Worm (Caenorhabditis elegans) whole organism, L3 larva: ENCODE results near the gene R11G1.2.

Source experiments
- ZK546.5 ChIP-seq: sonication (generic microtip); optimal IDR thresholded peaks from 2 replicates; lab custom pipeline; 2017; ENCODE audit warnings: missing biosample characterization, missing genetic modification characterization
- ama-1 ChIP-seq: fragments of 150-350 bp; optimal IDR thresholded peaks from 2 replicates; lab custom pipeline; 2018
- elt-1 ChIP-seq: fragments of 150-350 bp; optimal IDR thresholded peaks from 2 replicates; lab custom pipeline; 2014; ENCODE audit warnings: missing biosample characterization, missing genetic modification characterization
- eor-1 ChIP-seq, 2 experiments: fragments of 150-350 bp; optimal IDR thresholded peaks; 2 replicates each; lab custom pipeline; 2014 to 2018; ENCODE audit warnings: missing biosample characterization in 2 of 2, missing genetic modification characterization in 2 of 2
- fkh-10 ChIP-seq: sonication (generic microtip); optimal IDR thresholded peaks from 2 replicates; lab custom pipeline; 2017; ENCODE audit warnings: missing biosample characterization, missing genetic modification reagents, missing genetic modification characterization
- lin-15B ChIP-seq: fragments of 150-350 bp; optimal IDR thresholded peaks from 2 replicates; lab custom pipeline; 2014; ENCODE audit warnings: missing biosample characterization, missing genetic modification characterization
- lin-39 ChIP-seq: fragments of 150-350 bp; optimal IDR thresholded peaks from 2 replicates; lab custom pipeline; 2018; ENCODE audit warnings: missing biosample characterization, missing genetic modification reagents, missing genetic modification characterization
- nhr-11 ChIP-seq: fragments of 150-350 bp; optimal IDR thresholded peaks from 2 replicates; lab custom pipeline; 2014; ENCODE audit warnings: missing biosample characterization, missing genetic modification characterization
- nhr-28 ChIP-seq: fragments of 150-350 bp; optimal IDR thresholded peaks from 2 replicates; lab custom pipeline; 2014; ENCODE audit warnings: missing biosample characterization, missing genetic modification characterization
- pha-4 ChIP-seq: fragments of 150-350 bp; optimal IDR thresholded peaks from 2 replicates; lab custom pipeline; 2014; ENCODE audit warnings: missing biosample characterization, missing genetic modification reagents, missing genetic modification characterization
- skn-1 ChIP-seq: fragments of 150-350 bp; optimal IDR thresholded peaks from 2 replicates; lab custom pipeline; 2014; ENCODE audit warnings: missing biosample characterization, missing genetic modification characterization
- unc-39 ChIP-seq: sonication (generic microtip); optimal IDR thresholded peaks from 4 replicates; lab custom pipeline; 2017; ENCODE audit warnings: missing biosample characterization, missing genetic modification characterization
- ztf-11 ChIP-seq: fragments of 150-350 bp; optimal IDR thresholded peaks from 2 replicates; lab custom pipeline; 2014; ENCODE audit warnings: missing biosample characterization, missing genetic modification characterization

- TF ChIP-seq elt-1 (tag; lab: Kevin White, UChicago) = peak; percentile 50
- TF ChIP-seq skn-1 (tag; lab: Kevin White, UChicago) = peak; percentile 46
- TF ChIP-seq pha-4 (tag; lab: Kevin White, UChicago) = peak; percentile 41
- no peak for TF ChIP-seq ztf-11
- TF ChIP-seq eor-1 (tag; optimal IDR thresholded peaks at IDR 0.05; lab: Kevin White, UChicago) = no peak
- TF ChIP-seq ama-1 = no peak
- no peak for TF ChIP-seq nhr-28 (tag; lab: Kevin White, UChicago)
- TF ChIP-seq fkh-10 (GFP tag; lab: Kevin White, UChicago) = no peak
- TF ChIP-seq ZK546.5 = no peak
- TF ChIP-seq nhr-11 (tag; lab: Kevin White, UChicago) = no peak
- TF ChIP-seq lin-15B (tag; lab: Kevin White, UChicago) = peak; percentile 32
- peak; percentile 53 for TF ChIP-seq lin-39 (tag; lab: Kevin White, UChicago)
- no peak for TF ChIP-seq unc-39 (tag; lab: Kevin White, UChicago)
Measured at ce11 chrX:3678507-3679175, 28.2 kb downstream of the R11G1.2 start, which contains the start of gene tag-52.
